Worm (Caenorhabditis elegans): ENCODE measurements around the gene usip-1.

Gene usip-1

ce11 chrV:12187344-12187743 is 3.4 kb upstream of the usip-1 start, which contains the start of gene ZK863.8:
Gene ZK863.8 (minus strand): TSS chrV:12187516.
- TF ChIP-seq him-1 (tag; optimal IDR thresholded peaks at IDR 0.05) (no peak), W03F9.2 (tag; optimal IDR thresholded peaks at IDR 0.05) (no peak), dao-5 (tag; optimal IDR thresholded peaks at IDR 0.05) (no peak)

- TF ChIP-seq W03F9.2 (tag; optimal IDR thresholded peaks at IDR 0.05), result no peak
Measured at ce11 chrV:12184308-12184999, 460 bp upstream of the usip-1 start, which contains the start of gene srd-4. Gene srd-4 (plus strand): TSS chrV:12184949.

ce11 chrV:12181310-12181709 is 2.7 kb downstream of the usip-1 start, which contains the start of gene elpc-3:
Gene elpc-3 (minus strand): TSS chrV:12181410.
- TF ChIP-seq dao-5 (tag; optimal IDR thresholded peaks at IDR 0.05) (no peak), him-1 (tag; optimal IDR thresholded peaks at IDR 0.05) (no peak)

ce11 chrV:12179338-12179737 is 4.7 kb downstream of the usip-1 start, which contains the start of gene clec-224:
Gene clec-224 (minus strand): TSS chrV:12179438.
- TF ChIP-seq dao-5 (tag; optimal IDR thresholded peaks at IDR 0.05), result no peak
- TF ChIP-seq W03F9.2 (tag; optimal IDR thresholded peaks at IDR 0.05), result no peak
- TF ChIP-seq him-1 (tag; optimal IDR thresholded peaks at IDR 0.05), result no peak

- TF ChIP-seq dao-5 (tag; optimal IDR thresholded peaks at IDR 0.05), result no peak
- TF ChIP-seq him-1 (tag; optimal IDR thresholded peaks at IDR 0.05), result no peak
- no peak for TF ChIP-seq W03F9.2 (tag; optimal IDR thresholded peaks at IDR 0.05)
Measured at ce11 chrV:12170114-12170513, 13.9 kb downstream of the usip-1 start, which contains the start of gene ZK863.1. Gene ZK863.1 (minus strand): TSS chrV:12170214.

- TF ChIP-seq dao-5 (tag; optimal IDR thresholded peaks at IDR 0.05), result no peak
- no peak for TF ChIP-seq W03F9.2 (tag; optimal IDR thresholded peaks at IDR 0.05)
- TF ChIP-seq him-1 (tag; optimal IDR thresholded peaks at IDR 0.05), result no peak
Measured at ce11 chrV:12167653-12168052, 16.3 kb downstream of the usip-1 start, which contains the start of gene col-37. Gene col-37 (minus strand): TSS chrV:12167753.

ce11 chrV:12167031-12167430 is 17.0 kb downstream of the usip-1 start:
- TF ChIP-seq him-1 (tag; optimal IDR thresholded peaks at IDR 0.05), result no peak
- no peak for TF ChIP-seq dao-5 (tag; optimal IDR thresholded peaks at IDR 0.05)
- TF ChIP-seq W03F9.2 (tag; optimal IDR thresholded peaks at IDR 0.05), result no peak

- TF ChIP-seq W03F9.2 (tag; optimal IDR thresholded peaks at IDR 0.05), result no peak
- TF ChIP-seq dao-5 (tag; optimal IDR thresholded peaks at IDR 0.05), result no peak
- TF ChIP-seq him-1 (tag; optimal IDR thresholded peaks at IDR 0.05), result no peak
Measured at ce11 chrV:12162906-12163305, 21.1 kb downstream of the usip-1 start, which contains the start of gene srj-4. Gene srj-4 (plus strand): TSS chrV:12163206.

ce11 chrV:12162220-12162619 is 21.8 kb downstream of the usip-1 start, which contains the start of gene C27A7.5:
Gene C27A7.5 (minus strand): TSS chrV:12162320.
- no peak for TF ChIP-seq him-1 (tag; optimal IDR thresholded peaks at IDR 0.05)
- no peak for TF ChIP-seq dao-5 (tag; optimal IDR thresholded peaks at IDR 0.05)

ce11 chrV:12161157-12161556 is 22.8 kb downstream of the usip-1 start:
- TF ChIP-seq dao-5 (tag; optimal IDR thresholded peaks at IDR 0.05), result no peak

ce11 chrV:12159975-12160374 is 24.0 kb downstream of the usip-1 start:
- TF ChIP-seq W03F9.2 (tag; optimal IDR thresholded peaks at IDR 0.05), result no peak
- no peak for TF ChIP-seq him-1 (tag; optimal IDR thresholded peaks at IDR 0.05)
- no peak for TF ChIP-seq dao-5 (tag; optimal IDR thresholded peaks at IDR 0.05)

- TF ChIP-seq him-1 (tag; optimal IDR thresholded peaks at IDR 0.05) (no peak), W03F9.2 (tag; optimal IDR thresholded peaks at IDR 0.05) (no peak), dao-5 (tag; optimal IDR thresholded peaks at IDR 0.05) (no peak)
Measured at ce11 chrV:12158377-12158776, 25.6 kb downstream of the usip-1 start.

ce11 chrV:12154554-12154953 is 29.4 kb downstream of the usip-1 start, which contains the start of gene C27A7.9:
Gene C27A7.9 (minus strand): TSS chrV:12154654.
- TF ChIP-seq him-1 (tag; optimal IDR thresholded peaks at IDR 0.05) (no peak), W03F9.2 (tag; optimal IDR thresholded peaks at IDR 0.05) (no peak), dao-5 (tag; optimal IDR thresholded peaks at IDR 0.05) (no peak)

ce11 chrV:12153784-12154183 is 30.2 kb downstream of the usip-1 start:
- no peak for TF ChIP-seq W03F9.2 (tag; optimal IDR thresholded peaks at IDR 0.05)
- TF ChIP-seq dao-5 (tag; optimal IDR thresholded peaks at IDR 0.05), result no peak
- TF ChIP-seq him-1 (tag; optimal IDR thresholded peaks at IDR 0.05), result no peak

- TF ChIP-seq dao-5 (tag; optimal IDR thresholded peaks at IDR 0.05) (no peak), him-1 (tag; optimal IDR thresholded peaks at IDR 0.05) (no peak), W03F9.2 (tag; optimal IDR thresholded peaks at IDR 0.05) (no peak)
Measured at ce11 chrV:12152857-12153256, 31.1 kb downstream of the usip-1 start, which contains the start of gene C27A7.8. Gene C27A7.8 (plus strand): TSS chrV:12153157.

All from whole organism, L4/young adult.